Fruit fly (Drosophila melanogaster): ENCODE data around the gene Epp.

Gene Epp

DNA sequence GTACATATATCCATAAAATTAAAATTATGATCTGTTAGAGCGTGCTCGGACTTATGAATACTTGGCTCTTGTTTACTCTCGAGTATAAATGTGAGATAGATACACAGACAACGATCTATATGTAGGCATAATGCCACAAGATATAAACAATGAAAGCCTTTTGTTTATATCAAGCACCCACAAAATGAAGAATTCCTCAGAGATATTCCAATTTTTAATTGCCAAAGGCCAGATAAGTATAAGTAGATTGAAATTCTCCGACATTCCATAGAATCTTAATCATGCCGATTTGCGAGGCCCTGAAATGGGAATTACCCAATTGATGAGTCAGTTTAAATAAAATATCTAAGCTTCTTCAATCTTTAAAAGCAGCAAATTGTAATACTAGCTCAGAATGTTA, 29.2 kb upstream of the Epp start:
- TF ChIP-seq pan (optimal IDR thresholded peaks at IDR 0.05) = no peak
- TF ChIP-seq CG8478 (optimal IDR thresholded peaks at IDR 0.05) = no peak
- TF ChIP-seq Dll (optimal IDR thresholded peaks at IDR 0.05) = no peak
- no peak for TF ChIP-seq psq (optimal IDR thresholded peaks at IDR 0.05)
- no peak for TF ChIP-seq EcR (GFP tag; optimal IDR thresholded peaks at IDR 0.05)
- TF ChIP-seq usp (GFP tag; optimal IDR thresholded peaks at IDR 0.05) = no peak

DNA sequence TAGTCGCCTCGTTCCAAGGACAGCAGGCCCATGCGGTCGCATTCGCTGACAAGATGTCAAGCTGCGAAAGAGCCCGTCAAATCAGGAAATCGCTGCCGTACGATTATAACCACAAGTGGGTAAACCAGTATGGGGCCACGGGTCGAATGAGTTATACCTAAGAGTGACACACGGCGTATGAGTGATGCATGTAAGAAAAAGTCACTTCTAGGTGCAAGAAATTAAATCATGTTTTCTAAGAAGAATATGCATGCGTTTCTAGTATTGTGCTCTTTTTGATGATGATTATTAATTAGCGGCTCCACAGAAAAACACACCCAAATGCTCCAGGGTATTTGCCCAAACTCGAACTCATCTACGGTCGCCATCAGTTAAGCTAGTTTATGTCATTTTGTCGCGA, 24.9 kb upstream of the Epp start:
- TF ChIP-seq usp (GFP tag; optimal IDR thresholded peaks at IDR 0.05) (no peak), CG8478 (optimal IDR thresholded peaks at IDR 0.05) (no peak), psq (optimal IDR thresholded peaks at IDR 0.05) (no peak), Dll (optimal IDR thresholded peaks at IDR 0.05) (no peak), pan (optimal IDR thresholded peaks at IDR 0.05) (no peak), EcR (GFP tag; optimal IDR thresholded peaks at IDR 0.05) (no peak)

DNA sequence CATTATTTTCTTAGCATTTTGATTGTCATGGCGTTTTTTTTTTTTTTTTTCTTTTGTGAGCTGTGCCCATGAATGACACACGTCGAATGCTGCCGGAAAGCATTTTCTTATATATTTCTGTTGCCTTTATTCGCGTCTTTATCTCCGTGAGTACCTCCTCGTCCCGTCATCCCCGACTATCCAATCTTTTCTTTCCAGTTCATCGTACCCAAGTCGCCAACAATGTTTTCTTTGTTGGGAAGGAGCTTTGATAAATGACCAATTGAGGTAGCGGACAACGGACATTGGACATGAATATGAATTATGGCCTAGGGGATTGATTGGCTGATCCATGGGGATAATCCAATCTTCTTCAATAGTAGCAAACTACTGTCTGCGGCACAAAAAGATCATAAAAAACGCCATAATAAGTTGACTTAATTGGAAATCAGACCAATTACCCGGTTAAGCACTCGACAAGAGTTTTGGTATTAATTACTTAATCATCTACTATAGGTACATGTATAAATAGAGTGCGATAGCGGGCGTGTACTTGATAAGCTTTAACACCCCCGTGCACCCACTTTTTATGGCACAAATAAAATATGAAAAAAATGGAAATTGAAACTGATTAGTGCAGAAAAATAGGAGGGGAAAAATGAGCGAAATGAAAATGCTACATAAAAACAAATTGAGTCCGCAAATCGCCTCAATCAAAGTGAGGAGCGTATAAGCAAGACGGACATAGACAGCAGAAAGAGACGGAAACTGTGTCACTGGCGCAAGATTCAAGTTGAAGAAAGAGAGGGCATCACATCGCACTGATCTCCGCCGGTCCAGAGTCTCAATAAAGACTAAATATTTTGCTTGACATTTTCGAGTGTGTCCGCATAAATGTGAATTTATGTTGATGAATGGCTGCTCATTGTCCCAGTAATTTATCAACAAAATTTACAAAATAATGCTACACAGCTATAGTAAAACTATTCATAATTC, 23.5 kb upstream of the Epp start:
- TF ChIP-seq EcR (GFP tag; optimal IDR thresholded peaks at IDR 0.05) (peak in 1 of 2 experiments; percentile 55), Dll (optimal IDR thresholded peaks at IDR 0.05) (no peak)

DNA sequence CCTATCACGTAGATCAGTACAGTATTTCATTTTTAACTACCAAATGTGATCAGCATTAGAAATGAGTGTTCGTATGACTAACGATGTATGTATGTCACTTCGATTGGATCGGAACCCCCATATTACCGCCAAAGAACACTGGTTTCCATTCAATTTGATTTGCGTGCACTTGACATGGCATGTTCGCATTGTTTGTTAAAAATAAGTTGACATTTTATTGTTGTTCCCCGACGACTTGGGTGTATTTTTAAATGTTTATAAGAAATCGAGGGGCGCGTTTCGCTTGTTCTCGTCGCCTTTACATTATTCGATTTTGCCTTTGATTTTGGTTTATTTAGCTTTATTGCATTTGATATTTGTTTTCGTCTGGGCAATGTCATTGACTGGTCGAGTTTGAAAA, 22.7 kb upstream of the Epp start:
- TF ChIP-seq psq (optimal IDR thresholded peaks at IDR 0.05) = no peak
- no peak for TF ChIP-seq CG8478 (optimal IDR thresholded peaks at IDR 0.05)
- TF ChIP-seq usp (GFP tag; optimal IDR thresholded peaks at IDR 0.05) = no peak
- TF ChIP-seq pan (optimal IDR thresholded peaks at IDR 0.05) = no peak
- no peak for TF ChIP-seq Dll (optimal IDR thresholded peaks at IDR 0.05)

DNA sequence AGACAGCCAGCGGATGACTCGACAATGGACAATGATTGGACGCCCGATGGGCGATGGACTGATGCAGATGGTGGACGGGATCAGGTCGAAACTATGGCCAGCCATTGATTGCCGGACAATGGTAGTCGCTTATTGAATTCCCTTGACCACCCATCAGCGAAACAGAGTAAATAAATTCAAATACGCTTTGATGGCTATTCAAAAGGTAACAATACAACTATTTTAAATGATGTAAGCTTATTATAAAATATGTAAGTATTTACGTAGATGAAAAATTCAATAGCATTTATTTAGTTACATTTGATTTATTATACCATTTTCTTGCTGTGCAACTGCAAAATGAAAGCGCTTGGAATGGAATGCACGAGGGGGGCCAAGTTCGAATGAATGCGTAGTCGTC, 21.9 kb upstream of the Epp start:
- TF ChIP-seq psq (optimal IDR thresholded peaks at IDR 0.05) (no peak), EcR (GFP tag; optimal IDR thresholded peaks at IDR 0.05) (no peak), usp (GFP tag; optimal IDR thresholded peaks at IDR 0.05) (no peak), CG8478 (optimal IDR thresholded peaks at IDR 0.05) (no peak), Dll (optimal IDR thresholded peaks at IDR 0.05) (no peak), pan (optimal IDR thresholded peaks at IDR 0.05) (no peak)

DNA sequence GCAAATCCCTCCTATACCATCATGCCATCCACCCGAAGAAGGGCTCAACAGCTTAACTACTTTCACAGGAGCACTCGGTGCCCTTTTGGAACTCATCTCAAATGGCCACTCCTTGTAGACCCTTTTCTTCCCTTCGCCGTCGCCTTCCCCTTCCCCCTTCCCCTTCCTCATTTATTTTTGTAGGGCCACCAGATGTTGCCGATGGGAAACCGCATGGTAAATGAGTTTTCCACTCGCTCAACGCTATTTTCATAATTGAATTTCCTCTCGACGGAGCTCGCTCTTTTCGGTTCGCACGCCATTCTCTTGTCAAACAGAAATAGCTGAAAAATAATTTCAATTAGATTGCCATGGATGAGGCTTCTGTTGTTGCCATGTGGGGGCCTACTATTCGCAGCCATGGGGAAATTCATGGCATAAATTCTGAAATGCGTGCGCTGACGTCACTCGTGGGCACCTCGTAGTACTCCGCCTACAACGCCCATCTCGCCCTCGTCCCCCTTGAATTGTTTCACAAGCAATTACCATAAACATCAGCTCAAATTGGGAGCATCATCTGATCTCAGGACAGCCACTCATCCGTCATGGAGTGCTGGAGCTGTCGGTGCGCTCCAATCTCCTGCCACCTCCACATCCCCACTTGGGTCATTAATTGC, 19.4 kb upstream of the Epp start:
- TF ChIP-seq pan (optimal IDR thresholded peaks at IDR 0.05) (no peak), usp (GFP tag; optimal IDR thresholded peaks at IDR 0.05) (no peak), psq (optimal IDR thresholded peaks at IDR 0.05) (no peak), EcR (GFP tag; optimal IDR thresholded peaks at IDR 0.05) (no peak), Dll (optimal IDR thresholded peaks at IDR 0.05) (no peak), CG8478 (optimal IDR thresholded peaks at IDR 0.05) (no peak)

DNA sequence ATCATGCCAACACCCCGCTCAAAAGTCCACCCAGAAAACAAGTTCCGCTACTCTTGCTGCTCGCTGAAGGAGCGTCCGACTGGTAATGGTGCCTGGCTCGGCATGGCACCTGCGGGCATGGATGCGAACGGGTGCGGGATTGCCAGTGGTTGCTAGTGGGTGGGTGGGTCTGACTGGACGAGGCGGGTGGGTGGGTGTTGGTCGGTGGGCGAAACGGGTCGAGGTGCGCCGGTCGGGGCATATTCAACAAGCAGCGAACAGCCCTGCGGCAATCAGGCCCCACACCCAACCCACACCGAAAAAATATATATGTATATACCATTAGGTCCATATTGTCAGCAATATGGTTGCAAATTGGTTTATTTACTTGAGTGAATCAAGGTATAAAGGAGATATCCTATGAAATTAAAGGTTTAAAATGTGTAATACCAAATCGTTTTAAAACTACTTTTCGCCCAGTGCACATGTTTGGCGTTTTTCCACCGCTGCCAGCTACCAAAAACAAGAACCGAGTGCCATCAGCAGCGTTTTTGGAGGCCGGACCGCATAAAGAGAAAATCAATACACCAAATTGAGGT, 18.0 kb upstream of the Epp start:
- TF ChIP-seq Dll (optimal IDR thresholded peaks at IDR 0.05) (no peak), CG8478 (optimal IDR thresholded peaks at IDR 0.05) (no peak), pan (optimal IDR thresholded peaks at IDR 0.05) (no peak), EcR (GFP tag; optimal IDR thresholded peaks at IDR 0.05) (no peak), psq (optimal IDR thresholded peaks at IDR 0.05) (no peak), usp (GFP tag; optimal IDR thresholded peaks at IDR 0.05) (no peak)

DNA sequence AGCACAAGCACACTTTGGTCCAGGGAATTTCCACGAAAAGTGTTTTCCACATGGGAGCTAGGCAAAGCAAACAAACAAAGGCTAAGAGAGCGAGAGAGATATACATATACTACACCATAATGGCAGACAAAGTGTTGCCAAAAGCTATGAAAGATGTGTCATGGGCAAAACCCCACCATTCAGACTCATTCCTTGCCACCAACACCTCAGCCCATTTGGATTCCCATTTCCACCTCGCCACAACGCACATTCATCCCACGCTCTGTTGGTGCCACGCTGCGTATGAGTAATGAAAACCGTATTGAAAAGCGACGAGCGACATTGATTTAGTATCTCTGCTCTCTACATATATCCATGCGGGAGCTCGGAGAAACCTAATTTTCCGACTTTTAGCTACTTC, 16.2 kb upstream of the Epp start:
- TF ChIP-seq usp (GFP tag; optimal IDR thresholded peaks at IDR 0.05) (no peak), CG8478 (optimal IDR thresholded peaks at IDR 0.05) (no peak), Dll (optimal IDR thresholded peaks at IDR 0.05) (no peak), psq (optimal IDR thresholded peaks at IDR 0.05) (no peak), pan (optimal IDR thresholded peaks at IDR 0.05) (no peak), EcR (GFP tag; optimal IDR thresholded peaks at IDR 0.05) (no peak)

DNA sequence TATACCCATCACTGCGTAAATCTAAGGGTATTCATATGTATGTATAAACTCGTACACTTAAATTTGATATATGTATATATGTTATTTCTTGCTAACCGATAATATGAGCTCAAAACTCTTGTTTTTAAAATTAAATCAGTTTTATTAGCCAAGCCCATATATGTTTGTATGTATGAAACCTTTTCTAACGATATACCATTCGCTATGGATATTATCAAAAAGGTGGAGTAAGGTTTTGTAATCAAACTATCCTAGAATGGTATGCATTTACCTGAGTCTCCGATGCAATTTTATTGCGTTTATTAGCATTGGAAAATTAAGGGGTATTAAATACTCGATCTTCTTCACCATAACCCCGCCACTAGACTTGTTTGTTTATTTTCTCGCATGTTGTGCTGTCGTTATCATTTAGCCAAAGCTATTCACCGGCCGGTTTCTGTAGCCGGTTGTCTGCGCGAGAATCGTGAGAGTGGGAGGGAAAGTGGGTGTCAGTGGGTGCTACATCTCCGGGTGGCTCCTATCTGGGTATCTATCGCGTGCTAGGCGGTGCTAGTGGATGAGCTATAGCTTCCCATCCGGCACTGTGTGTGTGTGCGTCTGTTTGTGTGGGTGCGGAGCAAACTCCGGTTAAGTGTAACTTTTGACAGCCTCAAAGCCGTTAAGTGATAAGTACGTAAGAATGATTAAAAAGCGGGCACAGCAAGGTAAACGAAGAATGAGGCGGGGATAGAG, 15.2 kb upstream of the Epp start:
- no peak for TF ChIP-seq usp (GFP tag; optimal IDR thresholded peaks at IDR 0.05)
- no peak for TF ChIP-seq CG8478 (optimal IDR thresholded peaks at IDR 0.05)
- TF ChIP-seq pan (optimal IDR thresholded peaks at IDR 0.05) = no peak
- no peak for TF ChIP-seq Dll (optimal IDR thresholded peaks at IDR 0.05)
- no peak for TF ChIP-seq EcR (GFP tag; optimal IDR thresholded peaks at IDR 0.05)
- no peak for TF ChIP-seq psq (optimal IDR thresholded peaks at IDR 0.05)

DNA sequence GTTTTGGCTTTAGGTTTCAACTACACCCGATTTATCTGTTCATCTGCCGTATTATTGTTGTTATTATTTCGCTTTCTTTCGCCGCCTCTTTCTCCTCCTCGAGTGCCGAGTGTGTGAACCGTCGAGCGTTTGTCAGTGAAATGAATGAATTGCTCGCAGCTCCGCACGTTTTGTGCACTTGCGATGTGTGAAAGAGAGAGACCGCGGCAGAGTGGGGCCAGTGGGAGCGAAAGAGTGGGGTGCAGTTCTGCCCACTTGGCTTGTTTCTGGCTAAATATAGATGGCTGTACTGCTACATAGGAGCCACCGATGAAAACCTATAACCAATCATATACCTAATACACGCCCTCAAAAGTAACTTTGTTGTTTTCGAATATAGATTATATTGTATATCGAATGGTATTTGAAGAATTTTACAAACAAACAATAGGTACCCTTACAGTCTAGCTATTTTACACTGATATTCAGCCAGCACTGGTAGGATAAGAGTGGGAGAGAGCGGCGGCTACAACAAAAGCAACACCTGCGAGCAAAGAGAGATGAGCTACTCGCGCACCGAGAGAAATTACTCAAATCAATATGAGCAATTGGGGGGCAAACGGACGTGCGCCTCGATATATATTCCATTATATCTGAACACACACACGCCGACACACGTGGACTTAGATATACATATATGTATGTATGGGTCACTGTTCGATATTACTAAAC, 13.9 kb upstream of the Epp start:
- TF ChIP-seq EcR (GFP tag; optimal IDR thresholded peaks at IDR 0.05) = no peak
- no peak for TF ChIP-seq CG8478 (optimal IDR thresholded peaks at IDR 0.05)
- TF ChIP-seq psq (optimal IDR thresholded peaks at IDR 0.05) = no peak
- no peak for TF ChIP-seq pan (optimal IDR thresholded peaks at IDR 0.05)
- no peak for TF ChIP-seq usp (GFP tag; optimal IDR thresholded peaks at IDR 0.05)
- TF ChIP-seq Dll (optimal IDR thresholded peaks at IDR 0.05) = no peak

DNA sequence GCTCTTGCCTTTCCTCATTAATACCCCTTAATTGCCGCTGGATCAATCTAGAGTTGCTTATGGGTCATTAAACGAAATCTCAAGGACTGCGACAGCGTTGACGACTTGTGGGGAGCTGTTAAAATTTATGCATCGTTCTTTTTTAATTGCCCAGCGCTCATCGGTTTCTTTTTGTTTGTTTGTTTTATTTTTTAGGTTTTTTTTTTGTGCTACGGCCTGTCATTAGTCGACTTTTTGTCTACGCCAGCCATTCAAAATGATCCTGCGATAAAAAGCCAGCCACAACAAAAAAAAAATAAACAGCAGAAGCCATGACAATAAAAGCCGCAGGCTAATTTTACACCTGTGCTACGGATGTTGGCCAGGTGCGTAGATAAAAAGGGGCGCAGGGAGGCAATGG, 11.2 kb upstream of the Epp start:
- TF ChIP-seq EcR (GFP tag; optimal IDR thresholded peaks at IDR 0.05) = no peak
- no peak for TF ChIP-seq psq (optimal IDR thresholded peaks at IDR 0.05)
- no peak for TF ChIP-seq Dll (optimal IDR thresholded peaks at IDR 0.05)
- no peak for TF ChIP-seq usp (GFP tag; optimal IDR thresholded peaks at IDR 0.05)
- no peak for TF ChIP-seq CG8478 (optimal IDR thresholded peaks at IDR 0.05)
- no peak for TF ChIP-seq pan (optimal IDR thresholded peaks at IDR 0.05)

Measured in whole organism.